Fruit fly (Drosophila melanogaster) Kc167 (cell line): ENCODE results near the gene CG14301.

ENCODE experiments used
- Myc ChIP-seq: fragments of >200 bp; optimal IDR thresholded peaks from 2 replicates; lab custom pipeline; 2017; ENCODE audit warnings: missing external identifiers
- Sin3A ChIP-seq: fragments of >200 bp; optimal IDR thresholded peaks from 2 replicates; lab custom pipeline; 2018; ENCODE audit warnings: missing external identifiers
- h ChIP-seq: fragments of >200 bp; optimal IDR thresholded peaks from 3 replicates; lab custom pipeline; 2018; ENCODE audit warnings: missing external identifiers
- insv ChIP-seq: fragments of >200 bp; optimal IDR thresholded peaks from 3 replicates; lab custom pipeline; 2018; ENCODE audit warnings: missing external identifiers
- psq ChIP-seq: fragments of >200 bp; optimal IDR thresholded peaks from 2 replicates; lab custom pipeline; 2017; ENCODE audit warnings: missing external identifiers
- ttk ChIP-seq: sonication (Bioruptor generic); optimal IDR thresholded peaks from 2 replicates; lab custom pipeline; 2017; ENCODE audit warnings: missing external identifiers

The CG14301 gene

dm6 chr3R:18658380-18658944 is 17.2 kb upstream of the CG14301 start:
- TF ChIP-seq ttk (lab: Kevin White, UChicago) (no peak), Myc (lab: Kevin White, UChicago) (no peak), h (lab: Kevin White, UChicago) (no peak), Sin3A (lab: Kevin White, UChicago) (no peak), psq (lab: Kevin White, UChicago) (no peak), insv (lab: Kevin White, UChicago) (no peak)

- TF ChIP-seq Myc (lab: Kevin White, UChicago) (no peak), Sin3A (lab: Kevin White, UChicago) (no peak), insv (lab: Kevin White, UChicago) (no peak), psq (lab: Kevin White, UChicago) (no peak), h (lab: Kevin White, UChicago) (no peak), ttk (lab: Kevin White, UChicago) (no peak)
Observed at dm6 chr3R:18643646-18644045, 2.4 kb upstream of the CG14301 start.

dm6 chr3R:18639662-18640061 is 1.6 kb downstream of the CG14301 start:
- TF ChIP-seq insv (lab: Kevin White, UChicago) = no peak
- no peak for TF ChIP-seq Myc (lab: Kevin White, UChicago)
- TF ChIP-seq psq (lab: Kevin White, UChicago) = no peak
- TF ChIP-seq ttk (lab: Kevin White, UChicago) = no peak
- TF ChIP-seq h (lab: Kevin White, UChicago) = no peak
- no peak for TF ChIP-seq Sin3A (lab: Kevin White, UChicago)

- TF ChIP-seq insv (lab: Kevin White, UChicago) (no peak), psq (lab: Kevin White, UChicago) (no peak), h (lab: Kevin White, UChicago) (no peak), Sin3A (lab: Kevin White, UChicago) (no peak), Myc (lab: Kevin White, UChicago) (no peak), ttk (lab: Kevin White, UChicago) (no peak)
Observed at dm6 chr3R:18633099-18633498, 8.2 kb downstream of the CG14301 start.

- TF ChIP-seq ttk (lab: Kevin White, UChicago) (no peak), h (lab: Kevin White, UChicago) (no peak), insv (lab: Kevin White, UChicago) (no peak), psq (lab: Kevin White, UChicago) (no peak), Sin3A (lab: Kevin White, UChicago) (no peak), Myc (lab: Kevin White, UChicago) (no peak)
Observed at dm6 chr3R:18628311-18628811, 12.9 kb downstream of the CG14301 start.

dm6 chr3R:18624541-18624940 is 16.7 kb downstream of the CG14301 start:
- TF ChIP-seq insv (lab: Kevin White, UChicago) (no peak), ttk (lab: Kevin White, UChicago) (no peak), Myc (lab: Kevin White, UChicago) (no peak), h (lab: Kevin White, UChicago) (no peak), Sin3A (lab: Kevin White, UChicago) (no peak), psq (lab: Kevin White, UChicago) (no peak)

dm6 chr3R:18621230-18621629 is 20.0 kb downstream of the CG14301 start, which contains the start of gene CG14304:
CG14304 (minus strand) TSS chr3R:18621327.
- TF ChIP-seq psq (lab: Kevin White, UChicago) (no peak), insv (lab: Kevin White, UChicago) (no peak), Myc (lab: Kevin White, UChicago) (no peak), h (lab: Kevin White, UChicago) (no peak), Sin3A (lab: Kevin White, UChicago) (no peak), ttk (lab: Kevin White, UChicago) (no peak)

- TF ChIP-seq h (lab: Kevin White, UChicago) = no peak
- TF ChIP-seq Myc (lab: Kevin White, UChicago) = no peak
- no peak for TF ChIP-seq ttk (lab: Kevin White, UChicago)
- TF ChIP-seq Sin3A (lab: Kevin White, UChicago) = no peak
- TF ChIP-seq insv (lab: Kevin White, UChicago) = no peak
- no peak for TF ChIP-seq psq (lab: Kevin White, UChicago)
Observed at dm6 chr3R:18619451-18619942, 21.8 kb downstream of the CG14301 start.

- TF ChIP-seq insv (lab: Kevin White, UChicago) (no peak), psq (lab: Kevin White, UChicago) (no peak), h (lab: Kevin White, UChicago) (no peak), Myc (lab: Kevin White, UChicago) (no peak), Sin3A (lab: Kevin White, UChicago) (no peak), ttk (lab: Kevin White, UChicago) (no peak)
Observed at dm6 chr3R:18617411-18617810, 23.8 kb downstream of the CG14301 start, which contains the start of gene CG7695. CG7695 (minus strand) TSS chr3R:18617511.

dm6 chr3R:18616007-18616406 is 25.2 kb downstream of the CG14301 start:
- TF ChIP-seq h (lab: Kevin White, UChicago) (no peak), insv (lab: Kevin White, UChicago) (no peak), psq (lab: Kevin White, UChicago) (no peak)

dm6 chr3R:18598391-18598790 is 42.9 kb downstream of the CG14301 start, which contains the start of gene Tssk:
Tssk (plus strand) TSS chr3R:18598691.
- no peak for TF ChIP-seq Myc (lab: Kevin White, UChicago)
- no peak for TF ChIP-seq ttk (lab: Kevin White, UChicago)
- no peak for TF ChIP-seq h (lab: Kevin White, UChicago)
- TF ChIP-seq psq (lab: Kevin White, UChicago) = no peak
- TF ChIP-seq insv (lab: Kevin White, UChicago) = no peak
- no peak for TF ChIP-seq Sin3A (lab: Kevin White, UChicago)
